Worm (Caenorhabditis elegans) whole organism, L3 larva: Measurements from ENCODE around the gene ceh-86.

Experiments
- ceh-28 ChIP-seq: fragments of 150-350 bp; optimal IDR thresholded peaks from 2 replicates; lab custom pipeline; 2014; ENCODE audit warnings: missing biosample characterization, missing genetic modification reagents, missing genetic modification characterization
- ceh-82 ChIP-seq: fragments of 150-350 bp; optimal IDR thresholded peaks from 2 replicates; lab custom pipeline; 2014; ENCODE audit warnings: missing biosample characterization, missing genetic modification characterization
- elt-3 ChIP-seq, 3 experiments: fragments of 150-350 bp in 1 of 3; sonication (generic microtip) in 2 of 3; optimal IDR thresholded peaks; 2 replicates in 2 of 3; 4 replicates in 1 of 3; lab custom pipeline; 2014 to 2017; ENCODE audit warnings: missing biosample characterization in 3 of 3, missing genetic modification characterization in 3 of 3
- fos-1 ChIP-seq: fragments of 150-350 bp; optimal IDR thresholded peaks from 2 replicates; lab custom pipeline; 2014; ENCODE audit warnings: missing biosample characterization, missing genetic modification characterization
- mdl-1 ChIP-seq: fragments of 150-350 bp; optimal IDR thresholded peaks from 2 replicates; lab custom pipeline; 2014; ENCODE audit warnings: missing biosample characterization, missing genetic modification characterization
- nfya-1 ChIP-seq: sonication (generic microtip); optimal IDR thresholded peaks from 2 replicates; lab custom pipeline; 2017; ENCODE audit warnings: missing genetic modification characterization, mild to moderate bottlenecking, missing compliant biosample characterization, antibody characterized with exemption, moderate library complexity; ENCODE audit not compliant: insufficient read depth
- nhr-77 ChIP-seq: fragments of 150-350 bp; optimal IDR thresholded peaks from 2 replicates; lab custom pipeline; 2014; ENCODE audit warnings: missing biosample characterization, missing genetic modification characterization
- snpc-4 ChIP-seq: fragments of 150-350 bp; optimal IDR thresholded peaks from 2 replicates; lab custom pipeline; 2014; ENCODE audit warnings: missing biosample characterization, missing genetic modification characterization
- tbx-2 ChIP-seq: sonication (generic microtip); optimal IDR thresholded peaks from 2 replicates; lab custom pipeline; 2016; ENCODE audit warnings: mild to moderate bottlenecking, missing genetic modification characterization, missing compliant biosample characterization
- unc-62 ChIP-seq: fragments of 150-350 bp; sonication (generic microtip); optimal IDR thresholded peaks from 4 replicates; lab custom pipeline; 2014; ENCODE audit warnings: missing biosample characterization, missing genetic modification reagents, missing genetic modification characterization
- zag-1 ChIP-seq: fragments of 150-350 bp; optimal IDR thresholded peaks from 2 replicates; lab custom pipeline; 2014; ENCODE audit warnings: missing biosample characterization, missing genetic modification characterization

DNA sequence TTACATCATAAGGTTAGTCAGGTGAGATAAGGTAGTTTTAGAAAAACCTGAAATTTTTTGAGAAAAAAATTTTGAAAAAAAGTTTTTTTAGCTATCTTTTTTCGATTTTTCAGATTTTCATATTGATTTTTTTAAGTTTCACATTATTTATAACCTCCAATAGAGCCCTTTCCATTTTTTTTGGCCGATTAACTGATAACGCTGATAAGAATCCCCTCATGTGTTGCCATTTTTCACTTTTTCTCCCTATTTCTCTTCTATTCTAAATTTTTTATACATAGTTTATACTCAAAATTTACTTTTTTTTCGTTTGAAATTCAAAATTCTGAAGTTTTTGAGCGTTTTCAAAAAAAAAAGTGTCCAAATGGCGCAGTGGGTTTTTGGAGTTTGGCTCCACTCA, 6.3 kb upstream of the ceh-86 start:
- TF ChIP-seq fos-1 (tag; lab: Kevin White, UChicago) (no peak), nfya-1 (no peak), unc-62 (GFP tag; lab: Kevin White, UChicago) (no peak), nhr-77 (tag; lab: Kevin White, UChicago) (no peak), ceh-82 (tag; lab: Kevin White, UChicago) (no peak), snpc-4 (tag; lab: Kevin White, UChicago) (no peak), tbx-2 (no peak), elt-3 (tag; optimal IDR thresholded peaks at IDR 0.05; lab: Kevin White, UChicago) (no peak), mdl-1 (no peak), ceh-28 (no peak), zag-1 (no peak)
